Fruit fly (Drosophila melanogaster) Kc167 (cell line): ENCODE measurements around the gene CG1998.

Experiments used
- Myc ChIP-seq: fragments of >200 bp; optimal IDR thresholded peaks from 2 replicates; lab custom pipeline; 2017; ENCODE audit warnings: missing external identifiers
- Sin3A ChIP-seq: fragments of >200 bp; optimal IDR thresholded peaks from 2 replicates; lab custom pipeline; 2018; ENCODE audit warnings: missing external identifiers
- h ChIP-seq: fragments of >200 bp; optimal IDR thresholded peaks from 3 replicates; lab custom pipeline; 2018; ENCODE audit warnings: missing external identifiers
- insv ChIP-seq: fragments of >200 bp; optimal IDR thresholded peaks from 3 replicates; lab custom pipeline; 2018; ENCODE audit warnings: missing external identifiers
- psq ChIP-seq: fragments of >200 bp; optimal IDR thresholded peaks from 2 replicates; lab custom pipeline; 2017; ENCODE audit warnings: missing external identifiers
- ttk ChIP-seq: sonication (Bioruptor generic); optimal IDR thresholded peaks from 2 replicates; lab custom pipeline; 2017; ENCODE audit warnings: missing external identifiers

CG1998 gene

DNA sequence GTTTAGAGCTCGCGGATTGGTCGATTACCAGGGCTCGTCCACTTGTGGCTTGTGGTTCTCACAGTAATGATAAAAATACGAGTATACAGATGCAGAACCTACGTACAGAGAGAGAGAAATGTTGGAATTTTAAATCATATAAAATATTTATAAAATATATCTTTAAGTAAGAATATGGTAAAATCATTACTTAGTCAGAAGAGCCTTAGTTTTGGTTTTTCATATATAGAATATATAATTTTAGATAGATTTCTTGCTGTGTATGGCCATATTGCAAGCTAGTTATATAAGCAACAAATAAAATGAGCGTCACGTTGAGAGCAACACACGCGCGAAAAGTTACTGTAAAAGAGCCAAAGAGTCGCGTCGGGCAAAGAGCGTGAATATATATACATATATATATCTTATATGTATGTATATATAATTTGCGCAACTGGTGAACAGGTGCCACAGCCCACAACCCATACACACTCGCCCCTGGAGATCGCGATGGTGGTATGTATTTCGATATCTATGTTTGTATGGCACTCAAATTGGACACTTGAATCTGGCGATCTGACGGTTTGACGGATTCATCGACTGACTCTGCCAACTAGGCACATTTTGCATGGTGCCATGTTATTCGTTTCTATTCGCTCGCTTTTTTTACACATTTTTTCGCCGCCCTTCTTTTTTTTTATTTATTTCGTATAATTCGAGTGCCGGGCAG lies 22.3 kb downstream of the CG1998 start:
- no peak for TF ChIP-seq Myc
- no peak for TF ChIP-seq h
- TF ChIP-seq Sin3A (lab: Kevin White, UChicago), result no peak
- TF ChIP-seq insv (lab: Kevin White, UChicago), result no peak
- TF ChIP-seq ttk (lab: Kevin White, UChicago), result no peak
- no peak for TF ChIP-seq psq (lab: Kevin White, UChicago)

DNA sequence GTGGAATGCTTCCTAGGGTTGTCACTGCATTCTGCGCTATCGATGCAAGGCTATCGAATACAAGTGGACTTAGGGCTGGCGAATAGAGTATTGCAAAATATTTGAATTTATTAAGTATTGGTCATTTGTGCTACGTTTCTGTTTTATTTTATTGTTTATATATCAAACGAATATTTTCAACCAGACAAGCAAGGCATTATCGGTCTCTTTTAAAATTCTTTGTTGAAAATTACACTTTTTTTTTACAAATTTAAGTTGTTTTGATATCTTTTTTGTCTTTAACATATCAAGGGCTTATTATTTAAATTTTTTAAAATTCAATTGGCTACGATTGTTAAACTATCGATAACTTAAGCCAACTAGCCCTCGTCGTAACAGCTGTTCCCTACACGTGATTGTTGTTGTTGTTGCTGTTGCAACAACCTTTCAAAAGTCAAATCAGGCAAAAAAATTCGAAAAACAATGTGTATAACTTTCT lies 25.5 kb downstream of the CG1998 start, which contains the start of the genes Ype and CG1662:
Ype (minus strand) TSS at position 45 of the 478 bp plus-strand sequence.
CG1662 (plus strand) TSS at position 191 of the 478 bp plus-strand sequence.
- TF ChIP-seq ttk (lab: Kevin White, UChicago), result no peak
- no peak for TF ChIP-seq Myc
- no peak for TF ChIP-seq h
- TF ChIP-seq insv (lab: Kevin White, UChicago), result no peak
- TF ChIP-seq psq (lab: Kevin White, UChicago), result no peak
- TF ChIP-seq Sin3A (lab: Kevin White, UChicago), result no peak

dm6 chrX:13386776-13387175 lies 26.1 kb downstream of the CG1998 start:
- TF ChIP-seq ttk (lab: Kevin White, UChicago) (no peak), h (no peak), Myc (no peak), insv (lab: Kevin White, UChicago) (no peak), psq (lab: Kevin White, UChicago) (no peak), Sin3A (lab: Kevin White, UChicago) (no peak)

- TF ChIP-seq h (no peak), psq (lab: Kevin White, UChicago) (no peak), insv (lab: Kevin White, UChicago) (no peak), Myc (no peak), ttk (lab: Kevin White, UChicago) (no peak), Sin3A (lab: Kevin White, UChicago) (no peak)
Measured at dm6 chrX:13384583-13385342, 28.1 kb downstream of the CG1998 start, which contains the start of the genes Rbp1-like and Tim9a. Gene Rbp1-like, minus strand, starts transcription at chrX:13384877. Gene Tim9a, plus strand, starts transcription at chrX:13385210.

DNA sequence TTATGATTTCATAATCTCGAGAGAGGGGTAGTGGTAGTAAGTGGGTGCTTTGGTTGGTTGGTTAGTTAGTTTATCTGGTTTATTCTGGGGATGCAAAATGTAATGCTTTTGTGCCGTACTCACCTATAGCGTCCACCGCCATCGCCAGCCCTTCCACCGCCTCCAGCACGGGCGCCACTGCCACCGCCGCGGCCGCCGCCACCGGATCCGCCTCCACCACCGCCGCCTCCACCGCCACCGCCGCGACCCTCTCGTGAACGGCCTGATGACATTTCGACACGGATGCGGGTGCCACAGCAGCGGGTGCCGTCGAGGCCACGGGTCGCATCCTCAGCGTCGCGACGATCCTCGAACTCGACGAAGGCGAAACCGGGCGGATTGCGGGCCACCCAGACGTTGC lies 28.7 kb downstream of the CG1998 start:
- TF ChIP-seq insv (lab: Kevin White, UChicago) (no peak), Myc (no peak), ttk (lab: Kevin White, UChicago) (no peak), h (no peak), Sin3A (lab: Kevin White, UChicago) (no peak), psq (lab: Kevin White, UChicago) (no peak)

dm6 chrX:13383770-13384169 lies 29.1 kb downstream of the CG1998 start:
- TF ChIP-seq psq (lab: Kevin White, UChicago) (no peak), h (peak; percentile 90)

DNA sequence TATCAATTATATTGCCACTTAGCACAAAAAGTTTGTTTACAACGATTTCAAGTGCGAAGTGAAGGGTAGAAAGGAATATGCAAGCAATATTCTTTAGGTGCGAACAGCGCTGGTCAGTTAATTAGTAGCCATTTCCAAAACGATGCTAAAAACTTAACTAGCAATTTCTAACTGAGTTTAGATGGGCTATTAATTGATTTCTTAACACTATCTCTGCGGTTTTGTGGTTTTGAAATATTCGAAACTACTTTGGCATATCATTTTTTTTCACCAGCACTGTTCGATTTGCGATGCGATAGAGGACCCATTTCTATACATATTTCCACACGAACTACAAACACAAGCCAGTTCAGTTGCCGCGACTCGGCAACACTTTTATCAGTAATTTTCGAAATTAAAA lies 36.4 kb downstream of the CG1998 start:
- TF ChIP-seq psq (lab: Kevin White, UChicago) (no peak), insv (lab: Kevin White, UChicago) (no peak), ttk (lab: Kevin White, UChicago) (no peak), Sin3A (lab: Kevin White, UChicago) (no peak), h (no peak)

DNA sequence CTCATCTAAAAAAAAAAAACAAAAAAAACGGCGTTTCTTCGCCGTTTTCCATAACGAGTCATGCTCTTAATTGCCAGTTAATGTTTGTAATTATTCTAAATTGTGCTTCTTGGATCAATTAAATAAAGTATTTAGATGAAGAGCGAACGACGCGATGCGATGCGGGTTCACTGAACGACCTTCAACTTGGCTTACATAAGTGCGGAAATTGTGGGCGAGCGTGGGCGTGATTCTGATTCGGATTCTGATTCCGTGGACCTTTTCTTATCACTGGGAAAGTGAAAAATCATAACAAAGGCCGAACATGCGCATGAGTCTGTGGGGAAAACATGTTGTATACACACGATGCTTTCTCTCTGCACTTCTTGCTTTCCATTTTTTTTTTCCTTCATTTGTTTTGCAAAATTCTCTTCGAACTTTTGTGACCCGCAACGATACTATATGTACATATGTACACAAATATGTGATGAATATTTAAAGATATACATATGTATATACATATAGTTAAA lies 37.3 kb downstream of the CG1998 start:
- no peak for TF ChIP-seq ttk (lab: Kevin White, UChicago)
- TF ChIP-seq psq (lab: Kevin White, UChicago), result no peak
- TF ChIP-seq Sin3A (lab: Kevin White, UChicago), result no peak
- no peak for TF ChIP-seq Myc
- no peak for TF ChIP-seq h
- no peak for TF ChIP-seq insv (lab: Kevin White, UChicago)

DNA sequence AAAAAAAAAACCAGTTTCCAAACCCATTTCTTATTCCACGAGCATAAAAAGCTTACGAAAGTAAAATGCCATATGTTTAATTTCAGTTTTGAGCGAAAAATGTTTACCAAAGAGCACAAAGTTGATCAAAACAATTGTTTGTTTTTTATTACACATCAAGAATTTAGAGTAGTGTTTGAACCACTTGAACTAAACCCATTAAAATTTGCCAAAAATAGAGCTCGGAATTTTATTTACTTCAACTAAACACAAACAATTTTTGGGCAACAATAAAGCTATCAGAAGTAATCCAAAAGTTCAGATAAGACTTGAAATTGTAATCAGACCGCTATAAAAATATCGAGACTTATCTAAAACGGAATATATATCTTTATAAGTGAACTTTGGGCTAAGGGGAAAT lies 37.9 kb downstream of the CG1998 start:
- TF ChIP-seq h, result no peak
- no peak for TF ChIP-seq insv (lab: Kevin White, UChicago)
- no peak for TF ChIP-seq ttk (lab: Kevin White, UChicago)
- TF ChIP-seq Sin3A (lab: Kevin White, UChicago), result no peak
- TF ChIP-seq Myc, result no peak
- no peak for TF ChIP-seq psq (lab: Kevin White, UChicago)

DNA sequence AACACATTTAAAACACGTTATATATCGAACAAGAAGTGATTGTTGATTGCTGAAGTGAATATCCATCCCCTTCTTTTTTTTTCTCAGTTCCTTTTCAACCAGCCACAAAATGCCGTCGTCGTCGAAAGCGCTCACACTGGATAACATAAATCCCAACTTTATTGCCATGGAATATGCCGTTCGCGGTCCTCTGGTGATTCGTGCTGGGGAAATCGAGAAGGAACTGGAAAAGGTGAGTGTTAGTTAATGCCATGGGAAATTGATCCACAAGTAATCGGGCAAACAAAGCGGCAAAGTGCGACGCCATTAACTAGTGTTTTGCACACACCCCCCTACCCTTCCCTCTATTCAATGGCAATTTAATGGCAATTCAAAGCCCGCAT lies 38.7 kb downstream of the CG1998 start:
- TF ChIP-seq psq (lab: Kevin White, UChicago) (no peak), h (no peak), Myc (no peak), insv (lab: Kevin White, UChicago) (no peak), Sin3A (lab: Kevin White, UChicago) (no peak), ttk (lab: Kevin White, UChicago) (no peak)

- TF ChIP-seq insv (lab: Kevin White, UChicago) (no peak), ttk (lab: Kevin White, UChicago) (no peak), Myc (no peak), Sin3A (lab: Kevin White, UChicago) (no peak), psq (lab: Kevin White, UChicago) (no peak), h (no peak)
Measured at dm6 chrX:13373239-13374153, 39.4 kb downstream of the CG1998 start.
